Fruit fly (Drosophila melanogaster): ENCODE results near the gene Spn.

Spn gene

DNA sequence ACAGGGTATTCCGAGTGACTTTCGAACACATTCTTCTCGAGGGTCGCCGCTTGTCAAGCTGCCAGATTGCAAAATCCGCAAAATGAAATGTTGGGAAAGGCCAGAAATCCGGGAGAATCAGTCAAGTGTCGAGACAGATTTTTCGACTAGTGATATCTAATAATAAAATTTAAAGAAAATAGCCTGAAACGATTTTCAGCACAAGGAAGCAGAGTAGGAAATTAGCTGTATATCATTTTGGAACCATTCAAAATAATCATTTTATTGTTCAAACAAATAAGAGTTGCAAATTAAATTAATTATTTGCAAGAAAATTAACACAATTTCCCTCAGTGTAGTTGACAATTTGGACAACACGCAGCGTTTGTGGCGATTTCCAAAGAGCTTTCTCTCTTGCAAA is 23.5 kb downstream of the Spn start (continued):
- no peak for TF ChIP-seq Hmx (GFP tag; optimal IDR thresholded peaks at IDR 0.05)
- TF ChIP-seq CG2678 (tag; optimal IDR thresholded peaks at IDR 0.05), result peak; percentile 24
- peak; percentile 53 for TF ChIP-seq CG18599 (GFP tag; optimal IDR thresholded peaks at IDR 0.05)
- no peak for TF ChIP-seq Elba2 (GFP tag; optimal IDR thresholded peaks at IDR 0.05)
- TF ChIP-seq Ets65A (GFP tag), result peak; percentile 2

DNA sequence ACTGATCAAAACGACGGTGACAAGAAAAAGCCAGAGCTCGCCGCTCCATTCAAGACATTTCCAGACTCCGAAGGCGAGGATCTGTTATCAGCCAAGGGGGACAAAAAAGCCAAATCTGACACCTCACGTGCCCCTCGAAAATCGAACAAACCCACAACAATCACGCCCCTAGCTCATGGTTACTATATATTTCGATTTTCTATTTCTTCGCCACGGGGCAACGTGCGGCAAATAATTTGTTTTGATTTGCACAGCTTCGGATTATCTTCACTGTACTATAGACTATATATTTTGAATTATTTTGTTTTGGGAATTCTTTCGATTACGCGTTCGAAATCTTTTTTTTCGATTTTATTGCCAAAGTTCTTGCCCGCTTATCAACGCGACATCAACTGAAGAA is 24.0 kb downstream of the Spn start:
- TF ChIP-seq CG34376 (GFP tag; optimal IDR thresholded peaks at IDR 0.05) (peak; percentile 88), CG2116 (GFP tag; optimal IDR thresholded peaks at IDR 0.05) (no peak), cwo (GFP tag; optimal IDR thresholded peaks at IDR 0.05) (peak; percentile 77), sima (GFP tag; optimal IDR thresholded peaks at IDR 0.05) (no peak), Oaz (GFP tag; IDR thresholded peaks at IDR 0.05) (no peak), sug (tag; optimal IDR thresholded peaks at IDR 0.05) (peak; percentile 39), Drgx (GFP tag; IDR thresholded peaks at IDR 0.05) (no peak), CG7987 (GFP tag; optimal IDR thresholded peaks at IDR 0.05) (peak; percentile 78)

DNA sequence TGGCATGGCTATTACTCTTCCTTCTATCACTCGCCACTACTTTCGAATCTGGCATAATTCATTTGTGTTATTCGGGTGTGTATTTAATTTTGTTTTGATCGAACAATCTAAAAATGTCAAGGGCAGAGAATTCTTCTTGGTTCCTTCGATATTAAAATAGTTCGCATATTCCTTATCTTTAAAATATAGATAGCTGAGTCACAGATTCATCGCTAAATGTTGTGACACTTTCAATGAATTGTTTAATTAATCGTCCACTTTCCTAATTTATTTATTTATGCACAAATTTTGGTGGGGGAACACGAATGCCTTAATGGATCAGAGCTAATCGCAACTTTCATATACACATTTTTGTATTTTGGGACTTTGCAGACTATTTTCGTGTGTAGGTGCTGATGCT is 27.2 kb downstream of the Spn start, which contains the start of gene CG32295:
CG32295 (minus strand) TSS at position 101 of the 400 bp plus-strand sequence.
- TF ChIP-seq pzg (GFP tag; optimal IDR thresholded peaks at IDR 0.05) (no peak), crol (GFP tag; IDR thresholded peaks at IDR 0.05) (no peak), CG8765 (GFP tag; IDR thresholded peaks at IDR 0.05) (no peak), HLH4C (GFP tag; IDR thresholded peaks at IDR 0.05; ENCODE audit: partially characterized antibody) (no peak)

DNA sequence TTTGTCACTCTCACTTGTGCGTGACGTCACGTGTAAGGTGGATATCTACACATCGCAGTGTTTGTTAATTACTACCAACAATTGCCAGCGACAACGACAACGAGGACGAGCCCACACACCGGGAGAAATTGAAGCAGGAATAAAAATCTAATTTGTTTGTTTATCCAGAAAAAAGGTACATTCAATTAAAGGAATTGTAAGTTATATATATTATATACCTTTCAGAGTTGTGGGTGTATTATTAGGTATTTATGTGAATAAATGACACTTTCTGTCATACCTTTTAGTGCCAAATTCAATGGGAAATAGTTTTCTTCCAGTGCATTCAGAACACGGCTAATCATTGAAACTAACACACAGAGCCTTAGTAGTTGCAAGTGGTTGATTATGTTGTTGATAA is 38.9 kb downstream of the Spn start:
- TF ChIP-seq chn (GFP tag; optimal IDR thresholded peaks at IDR 0.05), result no peak
- TF ChIP-seq sens (GFP tag), result peak; percentile 74
- 0 out of 4 replicates have a peak, but pooled peaks have one; percentile 11 for TF ChIP-seq chinmo (GFP tag; IDR thresholded peaks at IDR 0.05; ENCODE audit: partially characterized antibody)

DNA sequence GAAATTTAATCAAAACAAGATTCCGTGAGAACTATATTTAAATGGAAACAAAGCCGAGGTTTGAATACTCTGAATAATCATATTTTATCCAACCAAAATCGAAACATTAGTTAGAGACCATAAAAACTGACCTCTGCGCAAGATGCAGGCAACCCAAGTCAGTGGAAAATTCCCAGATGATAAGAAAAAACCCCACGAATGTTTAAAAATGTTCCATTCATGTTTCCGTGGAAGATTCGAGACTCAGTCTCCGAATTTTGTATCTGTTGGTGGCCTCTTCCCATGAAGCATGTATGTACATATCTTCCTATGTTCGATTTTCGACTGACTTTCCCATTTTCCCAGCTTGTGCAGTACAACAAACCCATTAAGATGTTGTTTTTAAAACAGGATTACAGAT is 49.3 kb downstream of the Spn start:
- TF ChIP-seq dan (GFP tag; IDR thresholded peaks at IDR 0.05) (no peak), D19A (tag; optimal IDR thresholded peaks at IDR 0.05) (peak; percentile 72), CG2199 (GFP tag; IDR thresholded peaks at IDR 0.05) (peak; percentile 20; the same call in 1 of the 3 replicates), chif (GFP tag; optimal IDR thresholded peaks at IDR 0.05) (no peak), Trl (optimal IDR thresholded peaks at IDR 0.05) (no peak), Trl (GFP tag; optimal IDR thresholded peaks at IDR 0.05) (no peak), oc (tag; optimal IDR thresholded peaks at IDR 0.05) (no peak), caup (GFP tag; optimal IDR thresholded peaks at IDR 0.05; ENCODE audit: severe bottlenecking) (no peak), fru (optimal IDR thresholded peaks at IDR 0.05) (no peak), CG17912 (GFP tag; optimal IDR thresholded peaks at IDR 0.05) (no peak), CG3065 (GFP tag; optimal IDR thresholded peaks at IDR 0.05) (no peak), ci (GFP tag; IDR thresholded peaks at IDR 0.05) (no peak), ind (GFP tag; optimal IDR thresholded peaks at IDR 0.05) (no peak), sisA (GFP tag; IDR thresholded peaks at IDR 0.05) (no peak), phol (tag; optimal IDR thresholded peaks at IDR 0.05) (no peak), twi (tag; optimal IDR thresholded peaks at IDR 0.05) (peak; percentile 47), hb (GFP tag; IDR thresholded peaks at IDR 0.05; ENCODE audit: partially characterized antibody) (no peak), D (optimal IDR thresholded peaks at IDR 0.05) (no peak), D (GFP tag; optimal IDR thresholded peaks at IDR 0.05) (no peak)
